1 fruit fly cellular context compared by ENCODE assay signal in genomic region chrX:1907727-1908264, dm6.
TF ChIP-seq lines count a peak whose summit lies in the region.

TSS of gene mip130 (plus strand) at chrX:1908239.

TF ChIP-seq in whole organism, embryonic, 481 proteins besides CTCF, POLR2A, EP300 and RAD21 (continued from another document and continues in another):
- peak; percentile 25 for TF ChIP-seq ems (GFP tag; optimal IDR thresholded peaks at IDR 0.05; lab: Kevin White, UChicago)
- peak; percentile 68 for TF ChIP-seq Bgb (GFP tag; IDR thresholded peaks at IDR 0.05; lab: Robert Waterston, UW; ENCODE audit: partially characterized antibody)
- TF ChIP-seq CG1024 (GFP tag; IDR thresholded peaks at IDR 0.05; lab: Robert Waterston, UW), result 0 out of 2 replicates have a peak, but pooled peaks have one; percentile 36
- no peak for TF ChIP-seq Dad (GFP tag; optimal IDR thresholded peaks at IDR 0.05; lab: Kevin White, UChicago)
- TF ChIP-seq lab (GFP tag; optimal IDR thresholded peaks at IDR 0.05; lab: Kevin White, UChicago), result peak; percentile 66
- TF ChIP-seq dysf (GFP tag; IDR thresholded peaks at IDR 0.05; lab: Robert Waterston, UW), result peak; percentile 69
- TF ChIP-seq CG12659 (GFP tag; optimal IDR thresholded peaks at IDR 0.05; lab: Kevin White, UChicago), result peak; percentile 69
- TF ChIP-seq dpn (GFP tag; optimal IDR thresholded peaks at IDR 0.05; lab: Kevin White, UChicago), result peak; percentile 31 to 40
- TF ChIP-seq tgo (GFP tag; IDR thresholded peaks at IDR 0.05; lab: Robert Waterston, UW), result peak; percentile 36; the same call in 1 of the 3 replicates
- peak; percentile 50 for TF ChIP-seq CG1603 (tag; optimal IDR thresholded peaks at IDR 0.05; lab: Kevin White, UChicago)
- no peak for TF ChIP-seq Trl (optimal IDR thresholded peaks at IDR 0.05; lab: Kevin White, UChicago)
- peak; percentile 55 for TF ChIP-seq Trl (GFP tag; optimal IDR thresholded peaks at IDR 0.05; lab: Kevin White, UChicago)
- TF ChIP-seq caup (GFP tag; optimal IDR thresholded peaks at IDR 0.05; lab: Kevin White, UChicago; ENCODE audit: severe bottlenecking), result peak; percentile 36
- peak; percentile 77 for TF ChIP-seq CG16813 (GFP tag; IDR thresholded peaks at IDR 0.05; lab: Robert Waterston, UW; ENCODE audit: partially characterized antibody)
- peak; percentile 46 for TF ChIP-seq CG4617 (GFP tag; optimal IDR thresholded peaks at IDR 0.05; lab: Kevin White, UChicago; ENCODE audit: borderline replicate concordance)
- TF ChIP-seq Xrp1 (GFP tag; IDR thresholded peaks at IDR 0.05; lab: Robert Waterston, UW), result peak; percentile 66
- peak; percentile 55 for TF ChIP-seq CG8924 (tag; optimal IDR thresholded peaks at IDR 0.05; lab: Kevin White, UChicago)
- TF ChIP-seq CG3163 (GFP tag; optimal IDR thresholded peaks at IDR 0.05; lab: Kevin White, UChicago), result no peak
- TF ChIP-seq CG12071 (GFP tag; optimal IDR thresholded peaks at IDR 0.05; lab: Kevin White, UChicago), result peak; percentile 6
- peak; percentile 80 for TF ChIP-seq BEAF-32 (GFP tag; optimal IDR thresholded peaks at IDR 0.05; lab: Kevin White, UChicago)
- peak; percentile 64; the same call in 1 of the 2 replicates for TF ChIP-seq sob (GFP tag; IDR thresholded peaks at IDR 0.05; lab: Robert Waterston, UW)
- TF ChIP-seq CG17328 (GFP tag; IDR thresholded peaks at IDR 0.05; lab: Robert Waterston, UW), result no peak
- peak; percentile 55 for TF ChIP-seq sisA (GFP tag; IDR thresholded peaks at IDR 0.05; lab: Robert Waterston, UW)
- peak; percentile 56 for TF ChIP-seq Doc3 (GFP tag; IDR thresholded peaks at IDR 0.05; lab: Robert Waterston, UW; ENCODE audit: partially characterized antibody)
- TF ChIP-seq CG34224 (GFP tag; IDR thresholded peaks at IDR 0.05; lab: Robert Waterston, UW; ENCODE audit: partially characterized antibody), result peak; percentile 81
- TF ChIP-seq luna (GFP tag; optimal IDR thresholded peaks at IDR 0.05; lab: Kevin White, UChicago), result no peak
- peak; percentile 5 for TF ChIP-seq CG11723 (GFP tag; optimal IDR thresholded peaks at IDR 0.05; lab: Kevin White, UChicago)
- TF ChIP-seq Lpt (GFP tag; optimal IDR thresholded peaks at IDR 0.05; lab: Kevin White, UChicago), result no peak
- TF ChIP-seq Scr (GFP tag; IDR thresholded peaks at IDR 0.05; lab: Robert Waterston, UW; ENCODE audit: partially characterized antibody), result peak; percentile 78
- TF ChIP-seq CG34376 (GFP tag; optimal IDR thresholded peaks at IDR 0.05; lab: Kevin White, UChicago), result peak; percentile 8
- TF ChIP-seq CG5180 (GFP tag; optimal IDR thresholded peaks at IDR 0.05; lab: Kevin White, UChicago), result no peak
- TF ChIP-seq Ptx1 (GFP tag; IDR thresholded peaks at IDR 0.05; lab: Robert Waterston, UW), result peak; percentile 54
- TF ChIP-seq dmrt11E (tag; optimal IDR thresholded peaks at IDR 0.05; lab: Kevin White, UChicago), result peak; percentile 34
- TF ChIP-seq gcm2 (GFP tag; optimal IDR thresholded peaks at IDR 0.05; lab: Kevin White, UChicago), result no peak
- TF ChIP-seq amos (GFP tag; IDR thresholded peaks at IDR 0.05; lab: Robert Waterston, UW; ENCODE audit: partially characterized antibody), result peak; percentile 66
- TF ChIP-seq seq (GFP tag; IDR thresholded peaks at IDR 0.05; lab: Robert Waterston, UW), result 0 out of 2 replicates have a peak, but pooled peaks have one; percentile 23
- TF ChIP-seq ATbp (GFP tag; optimal IDR thresholded peaks at IDR 0.05; lab: Kevin White, UChicago), result peak; percentile 53
- TF ChIP-seq grau (tag; optimal IDR thresholded peaks at IDR 0.05; lab: Kevin White, UChicago), result peak; percentile 57
- TF ChIP-seq Ssrp (tag; optimal IDR thresholded peaks at IDR 0.05; lab: Kevin White, UChicago), result peak; percentile 48
- TF ChIP-seq CG11560 (tag; IDR thresholded peaks at IDR 0.05; lab: Robert Waterston, UW), result peak; percentile 72
- peak; percentile 46 for TF ChIP-seq Max (GFP tag; optimal IDR thresholded peaks at IDR 0.05; lab: Kevin White, UChicago)
- TF ChIP-seq Hr51 (GFP tag; optimal IDR thresholded peaks at IDR 0.05; lab: Kevin White, UChicago), result peak in 1 of 2 experiments; percentile 51
- TF ChIP-seq lilli (GFP tag; optimal IDR thresholded peaks at IDR 0.05; lab: Kevin White, UChicago), result peak; percentile 11
- TF ChIP-seq Sin3A (optimal IDR thresholded peaks at IDR 0.05; lab: Kevin White, UChicago), result peak; percentile 58
- TF ChIP-seq twi (tag; optimal IDR thresholded peaks at IDR 0.05; lab: Kevin White, UChicago), result peak; percentile 4
- no peak for TF ChIP-seq Hey (tag; optimal IDR thresholded peaks at IDR 0.05; lab: Kevin White, UChicago)
- no peak for TF ChIP-seq CG7987 (GFP tag; optimal IDR thresholded peaks at IDR 0.05; lab: Kevin White, UChicago)
- peak; percentile 30 for TF ChIP-seq fd96Cb (tag; optimal IDR thresholded peaks at IDR 0.05; lab: Kevin White, UChicago)
- peak; percentile 17; the same call in 1 of the 3 replicates for TF ChIP-seq Optix (GFP tag; IDR thresholded peaks at IDR 0.05; lab: Robert Waterston, UW)
- no peak for TF ChIP-seq wor (GFP tag; IDR thresholded peaks at IDR 0.05; lab: Robert Waterston, UW)
- TF ChIP-seq gsb-n (tag; optimal IDR thresholded peaks at IDR 0.05; lab: Kevin White, UChicago), result peak; percentile 25
- TF ChIP-seq CG10267 (tag; optimal IDR thresholded peaks at IDR 0.05; lab: Kevin White, UChicago), result peak; percentile 25
- TF ChIP-seq Rfx (GFP tag; IDR thresholded peaks at IDR 0.05; lab: Robert Waterston, UW), result peak; percentile 38
- TF ChIP-seq HLH54F (GFP tag; optimal IDR thresholded peaks at IDR 0.05; lab: Kevin White, UChicago), result peak; percentile 3
- peak; percentile 64 for TF ChIP-seq CoRest (tag; optimal IDR thresholded peaks at IDR 0.05; lab: Kevin White, UChicago)
- no peak for TF ChIP-seq tll (GFP tag; optimal IDR thresholded peaks at IDR 0.05; lab: Kevin White, UChicago)
- no peak for TF ChIP-seq so (GFP tag; IDR thresholded peaks at IDR 0.05; lab: Robert Waterston, UW)
- TF ChIP-seq Dip3 (GFP tag; optimal IDR thresholded peaks at IDR 0.05; lab: Kevin White, UChicago), result peak; percentile 66
- TF ChIP-seq Atf6 (GFP tag; IDR thresholded peaks at IDR 0.05; lab: Robert Waterston, UW), result peak; percentile 66
- TF ChIP-seq HLH3B (GFP tag; IDR thresholded peaks at IDR 0.05; lab: Robert Waterston, UW), result peak; percentile 50; the same call in 1 of the 2 replicates
- TF ChIP-seq gfzf (GFP tag; optimal IDR thresholded peaks at IDR 0.05; lab: Kevin White, UChicago), result peak; percentile 23
- TF ChIP-seq CG17385 (GFP tag; optimal IDR thresholded peaks at IDR 0.05; lab: Kevin White, UChicago), result peak; percentile 50
- TF ChIP-seq CG13624 (GFP tag; optimal IDR thresholded peaks at IDR 0.05; lab: Kevin White, UChicago), result peak; percentile 57
- no peak for TF ChIP-seq aop (GFP tag; IDR thresholded peaks at IDR 0.05; lab: Robert Waterston, UW)
- TF ChIP-seq Oli (tag; optimal IDR thresholded peaks at IDR 0.05; lab: Kevin White, UChicago), result peak; percentile 55
- peak; percentile 65; the same call in 1 of the 2 replicates for TF ChIP-seq inv (GFP tag; IDR thresholded peaks at IDR 0.05; lab: Robert Waterston, UW; ENCODE audit: partially characterized antibody)
- TF ChIP-seq jing (GFP tag; optimal IDR thresholded peaks at IDR 0.05; lab: Kevin White, UChicago), result no peak
- 0 out of 2 replicates have a peak, but pooled peaks have one; percentile 23 for TF ChIP-seq danr (GFP tag; IDR thresholded peaks at IDR 0.05; lab: Robert Waterston, UW)
- no peak for TF ChIP-seq ro (GFP tag; IDR thresholded peaks at IDR 0.05; lab: Robert Waterston, UW)
- peak; percentile 25 for TF ChIP-seq Xbp1 (GFP tag; optimal IDR thresholded peaks at IDR 0.05; lab: Kevin White, UChicago)
- TF ChIP-seq CG7556 (GFP tag; optimal IDR thresholded peaks at IDR 0.05; lab: Kevin White, UChicago), result peak; percentile 51
- TF ChIP-seq unc-4 (GFP tag; IDR thresholded peaks at IDR 0.05; lab: Robert Waterston, UW; ENCODE audit: partially characterized antibody), result peak; percentile 74
- 0 out of 2 replicates have a peak, but pooled peaks have one; percentile 10 for TF ChIP-seq CG4730 (GFP tag; IDR thresholded peaks at IDR 0.05; lab: Robert Waterston, UW)
- TF ChIP-seq cwo (GFP tag; optimal IDR thresholded peaks at IDR 0.05; lab: Kevin White, UChicago), result peak; percentile 28
- 0 out of 2 replicates have a peak, but pooled peaks have one; percentile 16 for TF ChIP-seq Oaz (GFP tag; IDR thresholded peaks at IDR 0.05; lab: Robert Waterston, UW)
- peak; percentile 52 for TF ChIP-seq CG9727 (GFP tag; optimal IDR thresholded peaks at IDR 0.05; lab: Kevin White, UChicago)
- no peak for TF ChIP-seq slou (GFP tag; optimal IDR thresholded peaks at IDR 0.05; lab: Kevin White, UChicago)
- no peak for TF ChIP-seq ken (GFP tag; IDR thresholded peaks at IDR 0.05; lab: Robert Waterston, UW)
- TF ChIP-seq CG12391 (tag; optimal IDR thresholded peaks at IDR 0.05; lab: Kevin White, UChicago), result peak; percentile 65
- TF ChIP-seq CG31441 (GFP tag; IDR thresholded peaks at IDR 0.05; lab: Robert Waterston, UW), result peak; percentile 44; the same call in 1 of the 2 replicates
- TF ChIP-seq slp2 (GFP tag; optimal IDR thresholded peaks at IDR 0.05; lab: Kevin White, UChicago), result peak; percentile 22
- TF ChIP-seq CG8089 (GFP tag; optimal IDR thresholded peaks at IDR 0.05; lab: Kevin White, UChicago), result no peak
- TF ChIP-seq pb (GFP tag; optimal IDR thresholded peaks at IDR 0.05; lab: Kevin White, UChicago), result peak; percentile 17
- peak; percentile 48 for TF ChIP-seq CG10209 (GFP tag; optimal IDR thresholded peaks at IDR 0.05; lab: Kevin White, UChicago)
- 0 out of 2 replicates have a peak, but pooled peaks have one; percentile 32 for TF ChIP-seq CG9215 (GFP tag; IDR thresholded peaks at IDR 0.05; lab: Robert Waterston, UW)
- TF ChIP-seq E2f2 (GFP tag; IDR thresholded peaks at IDR 0.05; lab: Robert Waterston, UW), result peak; percentile 47; the same call in 1 of the 2 replicates
- TF ChIP-seq knrl (GFP tag; IDR thresholded peaks at IDR 0.05; lab: Robert Waterston, UW; ENCODE audit: partially characterized antibody), result peak; percentile 74; the same call in 2 of the 3 replicates
- no peak for TF ChIP-seq CG16863 (GFP tag; optimal IDR thresholded peaks at IDR 0.05; lab: Kevin White, UChicago)
- no peak for TF ChIP-seq Side (GFP tag; optimal IDR thresholded peaks at IDR 0.05; lab: Kevin White, UChicago)
- peak; percentile 67 for TF ChIP-seq CG6689 (GFP tag; IDR thresholded peaks at IDR 0.05; lab: Robert Waterston, UW)
- TF ChIP-seq CG9932 (GFP tag; IDR thresholded peaks at IDR 0.05; lab: Robert Waterston, UW), result peak; percentile 72
- peak; percentile 47 for TF ChIP-seq Antp (GFP tag; optimal IDR thresholded peaks at IDR 0.05; lab: Kevin White, UChicago)
- TF ChIP-seq h (optimal IDR thresholded peaks at IDR 0.05; lab: Kevin White, UChicago), result no peak
- peak; percentile 35 to 85 for TF ChIP-seq crp (GFP tag; optimal IDR thresholded peaks at IDR 0.05; lab: Kevin White, UChicago)
- peak; percentile 48; the same call in 1 of the 2 replicates for TF ChIP-seq Drgx (GFP tag; IDR thresholded peaks at IDR 0.05; lab: Robert Waterston, UW)
- TF ChIP-seq CG2712 (tag; optimal IDR thresholded peaks at IDR 0.05; lab: Kevin White, UChicago), result peak; percentile 56
- TF ChIP-seq Blimp-1 (GFP tag; optimal IDR thresholded peaks at IDR 0.05; lab: Kevin White, UChicago), result peak; percentile 18
- TF ChIP-seq CG10147 (GFP tag; optimal IDR thresholded peaks at IDR 0.05; lab: Kevin White, UChicago), result peak; percentile 55
- TF ChIP-seq Usf (GFP tag; optimal IDR thresholded peaks at IDR 0.05; lab: Kevin White, UChicago), result peak; percentile 26
- TF ChIP-seq jigr1 (GFP tag; IDR thresholded peaks at IDR 0.05; lab: Robert Waterston, UW), result 0 out of 3 replicates have a peak, but pooled peaks have one; percentile 21
- TF ChIP-seq CG10979 (tag; optimal IDR thresholded peaks at IDR 0.05; lab: Kevin White, UChicago), result peak; percentile 36
- peak; percentile 56 for TF ChIP-seq Myb (GFP tag; optimal IDR thresholded peaks at IDR 0.05; lab: Kevin White, UChicago)
- TF ChIP-seq H15 (GFP tag; IDR thresholded peaks at IDR 0.05; lab: Robert Waterston, UW), result 0 out of 3 replicates have a peak, but pooled peaks have one; percentile 33
- no peak for TF ChIP-seq Nf-YB (GFP tag; optimal IDR thresholded peaks at IDR 0.05; lab: Kevin White, UChicago)
- peak; percentile 4 for TF ChIP-seq dm (GFP tag; optimal IDR thresholded peaks at IDR 0.05; lab: Kevin White, UChicago)
- TF ChIP-seq CG32767 (GFP tag; IDR thresholded peaks at IDR 0.05; lab: Robert Waterston, UW), result 0 out of 2 replicates have a peak, but pooled peaks have one; percentile 36
- TF ChIP-seq peb (GFP tag; IDR thresholded peaks at IDR 0.05; lab: Robert Waterston, UW), result peak; percentile 30; the same call in 1 of the 2 replicates
- TF ChIP-seq vnd (GFP tag; IDR thresholded peaks at IDR 0.05; lab: Robert Waterston, UW; ENCODE audit: partially characterized antibody), result peak; percentile 67; the same call in 2 of the 3 replicates
- TF ChIP-seq nom (GFP tag; optimal IDR thresholded peaks at IDR 0.05; lab: Kevin White, UChicago), result peak; percentile 56
- TF ChIP-seq dimm (GFP tag; IDR thresholded peaks at IDR 0.05; lab: Robert Waterston, UW), result no peak
- TF ChIP-seq chinmo (GFP tag; IDR thresholded peaks at IDR 0.05; lab: Robert Waterston, UW; ENCODE audit: partially characterized antibody), result 0 out of 4 replicates have a peak, but pooled peaks have one; percentile 32
- TF ChIP-seq CG11695 (GFP tag; IDR thresholded peaks at IDR 0.05; lab: Robert Waterston, UW), result no peak
- TF ChIP-seq CG13287 (GFP tag; IDR thresholded peaks at IDR 0.05; lab: Robert Waterston, UW; ENCODE audit: partially characterized antibody), result peak; percentile 81
- no peak for TF ChIP-seq p53 (GFP tag; optimal IDR thresholded peaks at IDR 0.05; lab: Kevin White, UChicago)
- peak; percentile 47 for TF ChIP-seq Nf-YC (tag; optimal IDR thresholded peaks at IDR 0.05; lab: Kevin White, UChicago)
- TF ChIP-seq CG1233 (GFP tag; optimal IDR thresholded peaks at IDR 0.05; lab: Kevin White, UChicago), result peak; percentile 3
- peak; percentile 57 for TF ChIP-seq D19B (GFP tag; optimal IDR thresholded peaks at IDR 0.05; lab: Kevin White, UChicago)
- peak; percentile 40 for TF ChIP-seq phol (tag; optimal IDR thresholded peaks at IDR 0.05; lab: Kevin White, UChicago)
- peak; percentile 49 for TF ChIP-seq sug (tag; optimal IDR thresholded peaks at IDR 0.05; lab: Kevin White, UChicago)
- TF ChIP-seq CG14014 (GFP tag; IDR thresholded peaks at IDR 0.05; lab: Robert Waterston, UW), result peak; percentile 69
- TF ChIP-seq Stat92E (GFP tag; optimal IDR thresholded peaks at IDR 0.05; lab: Kevin White, UChicago), result no peak
- TF ChIP-seq CG1647 (GFP tag; optimal IDR thresholded peaks at IDR 0.05; lab: Kevin White, UChicago), result peak; percentile 5
- 0 out of 3 replicates have a peak, but pooled peaks have one; percentile 12 for TF ChIP-seq CG7963 (GFP tag; IDR thresholded peaks at IDR 0.05; lab: Robert Waterston, UW; ENCODE audit: partially characterized antibody)
- peak; percentile 59; the same call in 2 of the 3 replicates for TF ChIP-seq HLH4C (GFP tag; IDR thresholded peaks at IDR 0.05; lab: Robert Waterston, UW; ENCODE audit: partially characterized antibody)
